Worm (Caenorhabditis elegans) whole organism, early embryonic: ENCODE data around the gene fkb-3.

Experiments used
- aly-1 ChIP-seq: sonication (generic microtip); optimal IDR thresholded peaks from 2 replicates; lab custom pipeline; 2016; ENCODE audit warnings: missing genetic modification characterization, missing compliant biosample characterization
- ceh-13 ChIP-seq: fragments of 200-800 bp; sonication (Bioruptor generic); optimal IDR thresholded peaks from 2 replicates; lab custom pipeline; 2018; ENCODE audit warnings: mild to moderate bottlenecking, missing genetic modification characterization, missing compliant biosample characterization
- pes-1 ChIP-seq: fragments of 200-800 bp; sonication (Bioruptor generic); IDR thresholded peaks from 2 replicates; pipeline ENCODE4 v1.3.6; 2022; ENCODE audit warnings: missing genetic modification reagents, missing genetic modification characterization, missing compliant biosample characterization
- scrt-1 ChIP-seq: fragments of 200-800 bp; sonication (Bioruptor generic); IDR thresholded peaks from 2 replicates; pipeline ENCODE4 v1.3.6; 2022; ENCODE audit warnings: missing genetic modification characterization, missing compliant biosample characterization
- tbx-11 ChIP-seq: fragments of 200-800 bp; sonication (Bioruptor generic); IDR thresholded peaks from 2 replicates; pipeline ENCODE4 v1.3.6; 2022; ENCODE audit warnings: missing genetic modification characterization, missing compliant biosample characterization
- tra-4 ChIP-seq: sonication (generic microtip); optimal IDR thresholded peaks from 2 replicates; lab custom pipeline; 2017; ENCODE audit warnings: missing genetic modification characterization, missing compliant biosample characterization

- TF ChIP-seq pes-1 (GFP tag; lab: Robert Waterston, UW), result no peak
- no peak for TF ChIP-seq tra-4 (tag; lab: Kevin White, UChicago)
- no peak for TF ChIP-seq ceh-13 (GFP tag; lab: Kevin White, UChicago)
- TF ChIP-seq scrt-1, result no peak
- TF ChIP-seq aly-1 (tag; lab: Kevin White, UChicago), result no peak
- TF ChIP-seq tbx-11 (GFP tag; lab: Robert Waterston, UW), result no peak
These were observed 28.0 kb upstream of the fkb-3 start for ce11 chrV:7197036-7197435.
